Fruit fly (Drosophila melanogaster) whole organism, embryonic: Measurements from ENCODE around the gene ND-SGDH.

Source experiments
- Bteb2 ChIP-seq: fragments of 200-800 bp; sonication (Bioruptor generic); optimal IDR thresholded peaks from 2 replicates; lab custom pipeline; 2016; ENCODE audit warnings: missing biosample characterization, missing genetic modification characterization
- CG13894 ChIP-seq: fragments of 200-800 bp; sonication (Bioruptor generic); optimal IDR thresholded peaks from 3 replicates; lab custom pipeline; 2018; ENCODE audit warnings: missing biosample characterization, mild to moderate bottlenecking, missing genetic modification characterization, moderate library complexity
- CG2129 ChIP-seq: fragments of 200-800 bp; sonication (Bioruptor generic); IDR thresholded peaks from 2 replicates; pipeline ENCODE4 v1.3.6; 2022; ENCODE audit warnings: missing biosample characterization, missing genetic modification characterization; ENCODE audit not compliant: partially characterized antibody
- CG2875 ChIP-seq: fragments of 200-800 bp; sonication (Bioruptor generic); optimal IDR thresholded peaks from 2 replicates; lab custom pipeline; 2017; ENCODE audit warnings: missing biosample characterization, mild to moderate bottlenecking, missing genetic modification characterization, missing genetic modification reagents
- CG30403 ChIP-seq: fragments of 200-800 bp; sonication (Bioruptor generic); optimal IDR thresholded peaks from 3 replicates; lab custom pipeline; 2016; ENCODE audit warnings: missing biosample characterization, missing genetic modification characterization
- CG30431 ChIP-seq: fragments of 200-800 bp; sonication (Bioruptor generic); optimal IDR thresholded peaks from 2 replicates; lab custom pipeline; 2017; ENCODE audit warnings: missing biosample characterization, missing genetic modification characterization
- CG32532 ChIP-seq: fragments of 200-800 bp; sonication (Bioruptor generic); IDR thresholded peaks from 2 replicates; pipeline ENCODE4 v1.3.6; 2022; ENCODE audit warnings: missing biosample characterization, missing genetic modification characterization
- CG32772 ChIP-seq: fragments of 200-800 bp; sonication (Bioruptor generic); IDR thresholded peaks from 2 replicates; pipeline ENCODE4 v1.3.6; 2022; ENCODE audit warnings: missing biosample characterization, missing genetic modification characterization
- Ets65A ChIP-seq: fragments of 200-800 bp; sonication (Bioruptor generic); peaks from one replicate; lab custom pipeline; 2016; ENCODE audit warnings: missing biosample characterization, missing genetic modification characterization
- NFAT ChIP-seq: fragments of 200-800 bp; sonication (Bioruptor generic); IDR thresholded peaks from 2 replicates; pipeline ENCODE4 v1.3.6; 2022; ENCODE audit warnings: missing biosample characterization, missing genetic modification characterization
- Sox100B ChIP-seq: fragments of 200-800 bp; sonication (Bioruptor generic); optimal IDR thresholded peaks from 3 replicates; lab custom pipeline; 2018; ENCODE audit warnings: missing biosample characterization, mild to moderate bottlenecking, missing genetic modification characterization
- abd-A ChIP-seq: fragments of 200-800 bp; sonication (Bioruptor generic); optimal IDR thresholded peaks from 3 replicates; lab custom pipeline; 2019; ENCODE audit warnings: missing biosample characterization, mild to moderate bottlenecking, missing genetic modification characterization, moderate library complexity
- crol ChIP-seq: fragments of 200-800 bp; sonication (Bioruptor generic); IDR thresholded peaks from 2 replicates; pipeline ENCODE4 v1.3.6; 2022; ENCODE audit warnings: missing biosample characterization, missing genetic modification characterization
- dm ChIP-seq: fragments of 200-800 bp; sonication (Bioruptor generic); optimal IDR thresholded peaks from 3 replicates; lab custom pipeline; 2016; ENCODE audit warnings: missing biosample characterization, missing genetic modification characterization
- dmrt11E ChIP-seq: fragments of 200-800 bp; sonication (Bioruptor generic); optimal IDR thresholded peaks from 3 replicates; lab custom pipeline; 2018; ENCODE audit warnings: missing biosample characterization, mild to moderate bottlenecking, missing genetic modification characterization, moderate library complexity
- fd96Cb ChIP-seq: fragments of 200-800 bp; sonication (Bioruptor generic); optimal IDR thresholded peaks from 2 replicates; lab custom pipeline; 2018; ENCODE audit warnings: missing biosample characterization, mild to moderate bottlenecking, missing genetic modification characterization, moderate library complexity
- ftz-f1 ChIP-seq: fragments of 200-800 bp; sonication (Bioruptor generic); optimal IDR thresholded peaks from 2 replicates; lab custom pipeline; 2016; ENCODE audit warnings: missing biosample characterization, missing genetic modification characterization
- ranshi ChIP-seq: fragments of 200-800 bp; sonication (Bioruptor generic); IDR thresholded peaks from 2 replicates; pipeline ENCODE4 v1.3.6; 2022; ENCODE audit warnings: missing biosample characterization, missing genetic modification characterization

ND-SGDH gene

dm6 chr3L:12088326-12088725 lies 50.1 kb downstream of the ND-SGDH start, which contains the start of gene CG17154:
TSS of gene CG17154 (plus strand) at chr3L:12088626.
- TF ChIP-seq CG13894 (tag; lab: Kevin White, UChicago) (peak; percentile 17), dmrt11E (tag; lab: Kevin White, UChicago) (no peak), ranshi (GFP tag; lab: Robert Waterston, UW) (no peak), CG30431 (GFP tag; lab: Kevin White, UChicago) (no peak), CG2129 (no peak), Ets65A (GFP tag; lab: Kevin White, UChicago) (peak; percentile 44), CG32532 (GFP tag; lab: Robert Waterston, UW) (no peak), Sox100B (GFP tag; lab: Kevin White, UChicago) (no peak), ftz-f1 (no peak), CG2875 (no peak), Bteb2 (GFP tag; lab: Kevin White, UChicago) (no peak), NFAT (GFP tag; lab: Robert Waterston, UW) (no peak), dm (GFP tag; lab: Kevin White, UChicago) (no peak), crol (no peak), fd96Cb (no peak), CG32772 (GFP tag; lab: Robert Waterston, UW) (no peak), abd-A (peak; percentile 40), CG30403 (no peak)
